Fruit fly (Drosophila melanogaster) whole organism, embryonic: Measurements from ENCODE around the gene Ipo9.
A peak's percentile ranks its signal among the peaks of the same experiment; 100 is the strongest.

Experiments used
- Atf-2 ChIP-seq: fragments of 200-800 bp; sonication (Bioruptor generic); optimal IDR thresholded peaks from 2 replicates; lab custom pipeline; 2016; ENCODE audit warnings: missing biosample characterization, missing genetic modification characterization
- CG10462 ChIP-seq: fragments of 200-800 bp; sonication (Bioruptor generic); optimal IDR thresholded peaks from 2 replicates; lab custom pipeline; 2016; ENCODE audit warnings: missing biosample characterization, missing genetic modification characterization
- CG10959 ChIP-seq: fragments of 200-800 bp; sonication (Bioruptor generic); IDR thresholded peaks from 2 replicates; pipeline ENCODE4 v1.3.6; 2022; ENCODE audit warnings: missing biosample characterization, missing genetic modification characterization
- CG11560 ChIP-seq: fragments of 200-800 bp; sonication (Bioruptor generic); IDR thresholded peaks from 3 replicates; pipeline ENCODE4 v1.3.6; 2022; ENCODE audit warnings: missing biosample characterization, missing genetic modification characterization
- CG11695 ChIP-seq: fragments of 200-800 bp; sonication (Bioruptor generic); IDR thresholded peaks from 3 replicates; pipeline ENCODE4 v1.3.6; 2022; ENCODE audit warnings: missing biosample characterization, missing genetic modification characterization
- CG1233 ChIP-seq: fragments of 200-800 bp; sonication (Bioruptor generic); optimal IDR thresholded peaks from 4 replicates; lab custom pipeline; 2018; ENCODE audit warnings: missing biosample characterization, mild to moderate bottlenecking, missing genetic modification characterization
- CG14965 ChIP-seq: fragments of 200-800 bp; sonication (Bioruptor generic); optimal IDR thresholded peaks from 2 replicates; lab custom pipeline; 2016; ENCODE audit warnings: missing biosample characterization, missing genetic modification characterization, borderline replicate concordance
- CG1832 ChIP-seq: fragments of 200-800 bp; sonication (Bioruptor generic); optimal IDR thresholded peaks from 2 replicates; lab custom pipeline; 2017; ENCODE audit warnings: missing biosample characterization, mild to moderate bottlenecking, missing genetic modification characterization, inconsistent platforms
- CG4404 ChIP-seq: fragments of 200-800 bp; sonication (Bioruptor generic); IDR thresholded peaks from 2 replicates; pipeline ENCODE4 v1.3.6; 2022; ENCODE audit warnings: missing biosample characterization, missing genetic modification characterization
- CG4424 ChIP-seq: fragments of 200-800 bp; sonication (Bioruptor generic); optimal IDR thresholded peaks from 3 replicates; lab custom pipeline; 2016; ENCODE audit warnings: missing biosample characterization, missing genetic modification characterization
- CG5245 ChIP-seq: fragments of 200-800 bp; sonication (Bioruptor generic); optimal IDR thresholded peaks from 3 replicates; lab custom pipeline; 2016; ENCODE audit warnings: missing biosample characterization, missing genetic modification characterization
- CG6689 ChIP-seq: fragments of 200-800 bp; sonication (Bioruptor generic); IDR thresholded peaks from 2 replicates; pipeline ENCODE4 v1.3.6; 2022; ENCODE audit warnings: missing biosample characterization, missing genetic modification characterization
- CG7786 ChIP-seq: fragments of 200-800 bp; sonication (Bioruptor generic); optimal IDR thresholded peaks from 2 replicates; lab custom pipeline; 2016; ENCODE audit warnings: missing biosample characterization, missing genetic modification characterization
- CG7963 ChIP-seq: fragments of 200-800 bp; sonication (Bioruptor generic); IDR thresholded peaks from 3 replicates; pipeline ENCODE4 v1.3.6; 2022; ENCODE audit warnings: missing biosample characterization, missing genetic modification characterization; ENCODE audit not compliant: partially characterized antibody
- CG8765 ChIP-seq: fragments of 200-800 bp; sonication (Bioruptor generic); IDR thresholded peaks from 2 replicates; pipeline ENCODE4 v1.3.6; 2022; ENCODE audit warnings: missing biosample characterization, missing genetic modification characterization
- CG8944 ChIP-seq: fragments of 200-800 bp; sonication (Bioruptor generic); optimal IDR thresholded peaks from 3 replicates; lab custom pipeline; 2016; ENCODE audit warnings: missing biosample characterization, missing genetic modification characterization
- Chrac-16 ChIP-seq: fragments of 200-800 bp; sonication (Bioruptor generic); optimal IDR thresholded peaks from 3 replicates; lab custom pipeline; 2016; ENCODE audit warnings: missing biosample characterization, missing genetic modification characterization
- D ChIP-seq, 2 experiments: fragments of 200-800 bp in 1 of 2; fragments of >200 bp in 1 of 2; sonication (Bioruptor generic) in 1 of 2; optimal IDR thresholded peaks; 2 replicates in 1 of 2; 3 replicates in 1 of 2; lab custom pipeline; 2017; ENCODE audit warnings: mild to moderate bottlenecking in 1 of 2, missing biosample characterization in 1 of 2, missing genetic modification characterization in 1 of 2, missing genetic modification reagents in 1 of 2
- E2f1 ChIP-seq: fragments of 200-800 bp; sonication (Bioruptor generic); IDR thresholded peaks from 2 replicates; pipeline ENCODE4 v1.3.6; 2022; ENCODE audit warnings: missing biosample characterization, missing genetic modification characterization
- Ets65A ChIP-seq: fragments of 200-800 bp; sonication (Bioruptor generic); peaks from one replicate; lab custom pipeline; 2016; ENCODE audit warnings: missing biosample characterization, missing genetic modification characterization
- HmgZ ChIP-seq: fragments of 200-800 bp; sonication (Bioruptor generic); optimal IDR thresholded peaks from 2 replicates; lab custom pipeline; 2018; ENCODE audit warnings: missing biosample characterization, mild to moderate bottlenecking, missing genetic modification characterization
- Lhr ChIP-seq: fragments of 200-800 bp; sonication (Bioruptor generic); optimal IDR thresholded peaks from 3 replicates; lab custom pipeline; 2017; ENCODE audit warnings: mild to moderate bottlenecking, missing biosample characterization, missing genetic modification reagents, missing genetic modification characterization
- MBD-R2 ChIP-seq: fragments of 200-800 bp; sonication (Bioruptor generic); IDR thresholded peaks from 2 replicates; pipeline ENCODE4 v1.3.6; 2022; ENCODE audit warnings: missing biosample characterization, missing genetic modification characterization
- Max ChIP-seq: fragments of 200-800 bp; sonication (Bioruptor generic); optimal IDR thresholded peaks from 2 replicates; lab custom pipeline; 2016; ENCODE audit warnings: missing biosample characterization, mild to moderate bottlenecking, missing genetic modification characterization
- Med ChIP-seq: fragments of 200-800 bp; sonication (Bioruptor generic); peaks from one replicate; lab custom pipeline; 2016; ENCODE audit warnings: missing biosample characterization, missing genetic modification characterization, mild to moderate bottlenecking, inconsistent platforms, moderate library complexity
- NC2β ChIP-seq: fragments of 200-800 bp; sonication (Bioruptor generic); optimal IDR thresholded peaks from 2 replicates; lab custom pipeline; 2016; ENCODE audit warnings: missing biosample characterization, missing genetic modification characterization
- Ptx1 ChIP-seq: fragments of 200-800 bp; sonication (Bioruptor generic); IDR thresholded peaks from 2 replicates; pipeline ENCODE4 v1.3.6; 2022; ENCODE audit warnings: missing biosample characterization, missing genetic modification characterization
- Rfx ChIP-seq: fragments of 200-800 bp; sonication (Bioruptor generic); IDR thresholded peaks from 2 replicates; pipeline ENCODE4 v1.3.6; 2022; ENCODE audit warnings: missing biosample characterization, missing genetic modification characterization
- Side ChIP-seq: fragments of 200-800 bp; sonication (Bioruptor generic); optimal IDR thresholded peaks from 2 replicates; lab custom pipeline; 2016; ENCODE audit warnings: missing biosample characterization, missing genetic modification characterization
- Taf1 ChIP-seq: fragments of 200-800 bp; sonication (Bioruptor generic); IDR thresholded peaks from 2 replicates; pipeline ENCODE4 v1.3.6; 2022; ENCODE audit warnings: missing biosample characterization, missing genetic modification characterization
- al ChIP-seq: fragments of 200-800 bp; sonication (Bioruptor generic); IDR thresholded peaks from 2 replicates; pipeline ENCODE4 v1.3.6; 2022; ENCODE audit warnings: missing biosample characterization, missing genetic modification characterization
- ara ChIP-seq: fragments of 200-800 bp; sonication (Bioruptor generic); IDR thresholded peaks from 2 replicates; pipeline ENCODE4 v1.3.6; 2022; ENCODE audit warnings: missing biosample characterization, missing genetic modification characterization
- bcd ChIP-seq: fragments of 200-800 bp; sonication (Bioruptor generic); optimal IDR thresholded peaks from 2 replicates; lab custom pipeline; 2017; ENCODE audit warnings: missing biosample characterization, mild to moderate bottlenecking, missing genetic modification characterization
- bigmax ChIP-seq: fragments of 200-800 bp; sonication (Bioruptor generic); optimal IDR thresholded peaks from 2 replicates; lab custom pipeline; 2018; ENCODE audit warnings: missing biosample characterization, mild to moderate bottlenecking, missing genetic modification characterization
- bsh ChIP-seq, 2 experiments: fragments of 200-800 bp; sonication (Bioruptor generic); optimal IDR thresholded peaks; 2 replicates each; lab custom pipeline; 2017 to 2018; ENCODE audit warnings: mild to moderate bottlenecking in 2 of 2, missing biosample characterization in 2 of 2, missing genetic modification characterization in 2 of 2, moderate library complexity in 1 of 2
- crol ChIP-seq: fragments of 200-800 bp; sonication (Bioruptor generic); IDR thresholded peaks from 2 replicates; pipeline ENCODE4 v1.3.6; 2022; ENCODE audit warnings: missing biosample characterization, missing genetic modification characterization
- dmrt11E ChIP-seq: fragments of 200-800 bp; sonication (Bioruptor generic); optimal IDR thresholded peaks from 3 replicates; lab custom pipeline; 2018; ENCODE audit warnings: missing biosample characterization, mild to moderate bottlenecking, missing genetic modification characterization, moderate library complexity
- gce ChIP-seq: fragments of 200-800 bp; sonication (Bioruptor generic); IDR thresholded peaks from 3 replicates; pipeline ENCODE4 v1.3.6; 2022; ENCODE audit warnings: missing biosample characterization, missing genetic modification characterization
- gsb-n ChIP-seq: fragments of 200-800 bp; sonication (Bioruptor generic); optimal IDR thresholded peaks from 3 replicates; lab custom pipeline; 2018; ENCODE audit warnings: missing biosample characterization, mild to moderate bottlenecking, missing genetic modification characterization
- ken ChIP-seq: fragments of 200-800 bp; sonication (Bioruptor generic); IDR thresholded peaks from 3 replicates; pipeline ENCODE4 v1.3.6; 2022; ENCODE audit warnings: missing biosample characterization, missing genetic modification characterization
- lilli ChIP-seq: fragments of 200-800 bp; sonication (Bioruptor generic); optimal IDR thresholded peaks from 3 replicates; lab custom pipeline; 2016; ENCODE audit warnings: missing biosample characterization, missing genetic modification characterization
- luna ChIP-seq: fragments of 200-800 bp; sonication (Bioruptor generic); optimal IDR thresholded peaks from 2 replicates; lab custom pipeline; 2016; ENCODE audit warnings: missing biosample characterization, missing genetic modification characterization
- prd ChIP-seq, 3 experiments: fragments of >200 bp in 2 of 3; fragments of 200-800 bp in 1 of 3; sonication (Bioruptor generic) in 1 of 3; optimal IDR thresholded peaks in 2 of 3; IDR thresholded peaks in 1 of 3; 2 replicates in 2 of 3; 3 replicates in 1 of 3; pipeline versions ENCODE4 v1.3.6 to Lab custom; 2017 to 2022; ENCODE audit warnings: missing biosample characterization in 1 of 3, missing genetic modification characterization in 1 of 3
- pros ChIP-seq: fragments of 200-800 bp; sonication (Bioruptor generic); optimal IDR thresholded peaks from 3 replicates; lab custom pipeline; 2019; ENCODE audit warnings: missing biosample characterization, mild to moderate bottlenecking, missing genetic modification characterization, moderate library complexity
- schlank ChIP-seq: fragments of 200-800 bp; sonication (Bioruptor generic); optimal IDR thresholded peaks from 2 replicates; lab custom pipeline; 2018; ENCODE audit warnings: missing biosample characterization, mild to moderate bottlenecking, missing genetic modification characterization
- sr ChIP-seq: fragments of 200-800 bp; sonication (Bioruptor generic); IDR thresholded peaks from 3 replicates; pipeline ENCODE4 v1.3.6; 2022; ENCODE audit warnings: missing biosample characterization, missing genetic modification characterization
- ssp ChIP-seq: fragments of 200-800 bp; sonication (Bioruptor generic); IDR thresholded peaks from 2 replicates; pipeline ENCODE4 v1.3.6; 2022; ENCODE audit warnings: missing biosample characterization, missing genetic modification characterization
- stwl ChIP-seq: fragments of 200-800 bp; sonication (Bioruptor generic); optimal IDR thresholded peaks from 3 replicates; lab custom pipeline; 2018; ENCODE audit warnings: missing biosample characterization, mild to moderate bottlenecking, missing genetic modification characterization, moderate library complexity

Ipo9 gene

dm6 chr3R:11363577-11363976, 48.7 kb upstream of the Ipo9 start:
- TF ChIP-seq CG8944 (GFP tag; lab: Kevin White, UChicago), result no peak
- no peak for TF ChIP-seq CG4424 (GFP tag; lab: Kevin White, UChicago)
- no peak for TF ChIP-seq Rfx
- TF ChIP-seq Ets65A (GFP tag; lab: Kevin White, UChicago), result peak; percentile 1
- no peak for TF ChIP-seq sr (GFP tag; lab: Robert Waterston, UW)
- TF ChIP-seq D (optimal IDR thresholded peaks at IDR 0.05; lab: Kevin White, UChicago), result peak; percentile 87
- TF ChIP-seq D (GFP tag; optimal IDR thresholded peaks at IDR 0.05; lab: Kevin White, UChicago), result no peak
- TF ChIP-seq pros (GFP tag; lab: Kevin White, UChicago), result peak; percentile 60
- no peak for TF ChIP-seq Max

- peak; percentile 98 for TF ChIP-seq pros (GFP tag; lab: Kevin White, UChicago)
- TF ChIP-seq Taf1 (GFP tag; lab: Robert Waterston, UW), result no peak
- TF ChIP-seq HmgZ (tag; lab: Kevin White, UChicago), result no peak
- TF ChIP-seq CG7963, result no peak
Measured at dm6 chr3R:11366315-11366714, 46.0 kb upstream of the Ipo9 start.

dm6 chr3R:11368766-11369165, 43.6 kb upstream of the Ipo9 start:
- peak; percentile 22 for TF ChIP-seq Lhr (GFP tag; lab: Kevin White, UChicago)
- no peak for TF ChIP-seq MBD-R2 (GFP tag; lab: Robert Waterston, UW)
- no peak for TF ChIP-seq bigmax (GFP tag; lab: Kevin White, UChicago)
- TF ChIP-seq CG4424 (GFP tag; lab: Kevin White, UChicago), result peak; percentile 60
- TF ChIP-seq CG11695 (GFP tag; lab: Robert Waterston, UW), result 0 out of 3 replicates have a peak, but pooled peaks have one; percentile 18
- peak; percentile 75 for TF ChIP-seq gsb-n (tag; lab: Kevin White, UChicago)
- no peak for TF ChIP-seq schlank
- TF ChIP-seq prd (optimal IDR thresholded peaks at IDR 0.05; lab: Kevin White, UChicago), result no peak
- TF ChIP-seq prd (GFP tag; IDR thresholded peaks at IDR 0.05; lab: Robert Waterston, UW), result peak; percentile 69; the same call in 2 of the 3 replicates
- TF ChIP-seq bcd (GFP tag; lab: Kevin White, UChicago), result peak; percentile 21
- TF ChIP-seq CG11560, result no peak
- TF ChIP-seq NC2β (GFP tag; lab: Kevin White, UChicago), result peak; percentile 22
- no peak for TF ChIP-seq ssp (GFP tag; lab: Robert Waterston, UW)
- peak; percentile 45 for TF ChIP-seq CG1233
- no peak for TF ChIP-seq ken
- TF ChIP-seq lilli (GFP tag; lab: Kevin White, UChicago), result no peak
- TF ChIP-seq CG8765 (GFP tag; lab: Robert Waterston, UW), result peak; percentile 68; the same call in 1 of the 2 replicates
- TF ChIP-seq CG14965 (GFP tag; lab: Kevin White, UChicago), result no peak
- TF ChIP-seq CG5245 (GFP tag; lab: Kevin White, UChicago), result peak; percentile 13
- TF ChIP-seq al (GFP tag; lab: Robert Waterston, UW), result no peak
- peak; percentile 60; the same call in 1 of the 2 replicates for TF ChIP-seq CG10959 (GFP tag; lab: Robert Waterston, UW)
- no peak for TF ChIP-seq Atf-2 (GFP tag; lab: Kevin White, UChicago)
- peak; percentile 48 for TF ChIP-seq Ptx1 (GFP tag; lab: Robert Waterston, UW)
- peak; percentile 93 for TF ChIP-seq dmrt11E (tag; lab: Kevin White, UChicago)
- TF ChIP-seq CG4404 (GFP tag; lab: Robert Waterston, UW), result peak; percentile 88
- TF ChIP-seq stwl (tag; lab: Kevin White, UChicago), result no peak
- TF ChIP-seq crol (GFP tag; lab: Robert Waterston, UW), result no peak
- TF ChIP-seq CG1832 (GFP tag; lab: Kevin White, UChicago), result no peak
- TF ChIP-seq CG6689, result peak; percentile 52; the same call in 1 of the 2 replicates
- TF ChIP-seq Med, result peak; percentile 53
- peak in 1 of 2 experiments; percentile 52 for TF ChIP-seq bsh (GFP tag; optimal IDR thresholded peaks at IDR 0.05; lab: Kevin White, UChicago)
- 0 out of 2 replicates have a peak, but pooled peaks have one; percentile 7 for TF ChIP-seq E2f1
- TF ChIP-seq Chrac-16 (GFP tag; lab: Kevin White, UChicago), result peak; percentile 53
- TF ChIP-seq CG7786 (GFP tag; lab: Kevin White, UChicago), result peak; percentile 17
- no peak for TF ChIP-seq luna (GFP tag; lab: Kevin White, UChicago)
- TF ChIP-seq CG10462, result peak; percentile 36
- peak; percentile 72 for TF ChIP-seq ara
- TF ChIP-seq gce, result no peak
- no peak for TF ChIP-seq Side
